Worm (Caenorhabditis elegans) whole organism, L4 larva: ENCODE data around the gene acc-2.
A peak's percentile ranks its signal among the peaks of the same experiment; 100 is the strongest.

Source experiments
- F10B5.3 ChIP-seq: sonication (generic microtip); optimal IDR thresholded peaks from 2 replicates; lab custom pipeline; 2016; ENCODE audit warnings: mild to moderate bottlenecking, missing genetic modification characterization, missing compliant biosample characterization
- T20F7.1 ChIP-seq: fragments of 200-800 bp; sonication (Bioruptor generic); optimal IDR thresholded peaks from 2 replicates; lab custom pipeline; 2018; ENCODE audit warnings: mild to moderate bottlenecking, missing genetic modification characterization, missing compliant biosample characterization
- Y48G9A.11 ChIP-seq: fragments of 200-800 bp; sonication (Bioruptor generic); IDR thresholded peaks from 2 replicates; pipeline ENCODE4 v1.3.6; 2022; ENCODE audit warnings: missing genetic modification reagents, missing genetic modification characterization, missing compliant biosample characterization
- aha-1 ChIP-seq: fragments of 150-350 bp; peaks from one replicate; lab custom pipeline; 2014; ENCODE audit warnings: missing biosample characterization, missing genetic modification characterization
- attf-4 ChIP-seq: sonication (generic microtip); optimal IDR thresholded peaks from 3 replicates; lab custom pipeline; 2017; ENCODE audit warnings: missing biosample characterization, missing genetic modification characterization
- ceh-20 ChIP-seq: fragments of 200-800 bp; sonication (Bioruptor generic); IDR thresholded peaks from 2 replicates; pipeline ENCODE4 v1.3.6; 2022; ENCODE audit warnings: missing genetic modification reagents, missing genetic modification characterization, missing compliant biosample characterization
- ceh-32 ChIP-seq: sonication (generic microtip); optimal IDR thresholded peaks from 2 replicates; lab custom pipeline; 2016; ENCODE audit warnings: mild to moderate bottlenecking, missing genetic modification characterization, missing compliant biosample characterization; ENCODE audit not compliant: poor library complexity
- ceh-62 ChIP-seq: sonication (generic microtip); optimal IDR thresholded peaks from 2 replicates; lab custom pipeline; 2017; ENCODE audit warnings: missing biosample characterization, missing genetic modification characterization
- cey-2 ChIP-seq: sonication (generic microtip); optimal IDR thresholded peaks from 3 replicates; lab custom pipeline; 2017; ENCODE audit warnings: missing genetic modification characterization, mild to moderate bottlenecking, missing compliant biosample characterization, antibody characterized with exemption, borderline replicate concordance; ENCODE audit not compliant: insufficient read depth
- daf-16 ChIP-seq, 3 experiments: sonication (generic microtip); optimal IDR thresholded peaks; 2 replicates each; lab custom pipeline; 2016 to 2017; ENCODE audit warnings: missing genetic modification characterization in 3 of 3, missing genetic modification reagents in 3 of 3, mild to moderate bottlenecking in 2 of 3, missing compliant biosample characterization in 2 of 3, missing biosample characterization in 1 of 3, moderate library complexity in 1 of 3
- daf-19 ChIP-seq: fragments of 200-800 bp; sonication (Bioruptor generic); conservative IDR thresholded peaks from 2 replicates; pipeline ENCODE4 v1.3.6; 2022; ENCODE audit warnings: missing genetic modification characterization, missing compliant biosample characterization
- daf-8 ChIP-seq: fragments of 200-800 bp; sonication (Bioruptor generic); IDR thresholded peaks from 2 replicates; pipeline ENCODE4 v1.3.6; 2022; ENCODE audit warnings: missing genetic modification characterization, missing compliant biosample characterization
- dmd-6 ChIP-seq: fragments of 200-800 bp; sonication (Bioruptor generic); IDR thresholded peaks from 2 replicates; pipeline ENCODE4 v1.3.6; 2022; ENCODE audit warnings: missing genetic modification reagents, missing genetic modification characterization, missing compliant biosample characterization
- duxl-1 ChIP-seq: sonication (generic microtip); optimal IDR thresholded peaks from 2 replicates; lab custom pipeline; 2016; ENCODE audit warnings: mild to moderate bottlenecking, missing genetic modification characterization, moderate library complexity, missing compliant biosample characterization; ENCODE audit not compliant: poor library complexity
- fkh-10 ChIP-seq: fragments of 150-350 bp; optimal IDR thresholded peaks from 2 replicates; lab custom pipeline; 2014; ENCODE audit warnings: missing biosample characterization, missing genetic modification reagents, missing genetic modification characterization
- lin-29 ChIP-seq: fragments of 200-800 bp; sonication (Bioruptor generic); IDR thresholded peaks from 2 replicates; pipeline ENCODE4 v1.3.6; 2022; ENCODE audit warnings: missing genetic modification reagents, missing genetic modification characterization, missing compliant biosample characterization
- madf-5 ChIP-seq, 2 experiments: fragments of 200-800 bp; sonication (Bioruptor generic); IDR thresholded peaks; 2 replicates each; pipeline ENCODE4 v1.3.6; 2022; ENCODE audit warnings: missing compliant biosample characterization in 2 of 2, missing genetic modification characterization in 2 of 2
- madf-9 ChIP-seq: fragments of 200-800 bp; sonication (Bioruptor generic); conservative IDR thresholded peaks from 2 replicates; pipeline ENCODE4 v1.3.6; 2022; ENCODE audit warnings: missing genetic modification reagents, missing genetic modification characterization, missing compliant biosample characterization
- mdl-1 ChIP-seq, 2 experiments: fragments of 150-350 bp in 1 of 2; sonication (generic microtip) in 1 of 2; optimal IDR thresholded peaks; 2 replicates each; lab custom pipeline; 2014 to 2017; ENCODE audit warnings: missing biosample characterization in 2 of 2, missing genetic modification characterization in 2 of 2
- mep-1 ChIP-seq: fragments of 150-350 bp; sonication (generic microtip); optimal IDR thresholded peaks from 3 replicates; lab custom pipeline; 2014; ENCODE audit warnings: missing biosample characterization, missing genetic modification characterization
- mxl-3 ChIP-seq: fragments of 200-800 bp; sonication (Bioruptor generic); optimal IDR thresholded peaks from 2 replicates; lab custom pipeline; 2018; ENCODE audit warnings: mild to moderate bottlenecking, missing genetic modification characterization, missing compliant biosample characterization
- nhr-10 ChIP-seq: fragments of 150-350 bp; optimal IDR thresholded peaks from 2 replicates; lab custom pipeline; 2014; ENCODE audit warnings: missing biosample characterization, missing genetic modification characterization
- nhr-237 ChIP-seq: sonication (generic microtip); optimal IDR thresholded peaks from 2 replicates; lab custom pipeline; 2017; ENCODE audit warnings: missing biosample characterization, missing genetic modification characterization
- nhr-25 ChIP-seq: sonication (generic microtip); optimal IDR thresholded peaks from 2 replicates; lab custom pipeline; 2017; ENCODE audit warnings: missing genetic modification characterization, mild to moderate bottlenecking, missing compliant biosample characterization, antibody characterized with exemption, moderate library complexity, borderline replicate concordance; ENCODE audit not compliant: insufficient read depth
- nhr-6 ChIP-seq: fragments of 150-350 bp; optimal IDR thresholded peaks from 2 replicates; lab custom pipeline; 2014; ENCODE audit warnings: missing biosample characterization, missing genetic modification characterization
- nhr-77 ChIP-seq: fragments of 150-350 bp; optimal IDR thresholded peaks from 2 replicates; lab custom pipeline; 2014; ENCODE audit warnings: missing biosample characterization, missing genetic modification characterization
- pha-4 ChIP-seq, 2 experiments: fragments of 150-350 bp in 1 of 2; fragments of 200-800 bp in 1 of 2; sonication (Bioruptor generic) in 1 of 2; IDR thresholded peaks in 1 of 2; optimal IDR thresholded peaks in 1 of 2; 2 replicates each; pipeline versions ENCODE4 v1.3.6 to Lab custom; 2014 to 2022; ENCODE audit warnings: missing genetic modification characterization in 2 of 2, missing genetic modification reagents in 2 of 2, missing biosample characterization in 1 of 2, missing compliant biosample characterization in 1 of 2
- saeg-2 ChIP-seq: fragments of 200-800 bp; sonication (Bioruptor generic); IDR thresholded peaks from 2 replicates; pipeline ENCODE4 v1.3.6; 2022; ENCODE audit warnings: missing genetic modification reagents, missing genetic modification characterization, missing compliant biosample characterization
- set-16 ChIP-seq: fragments of 200-800 bp; sonication (Bioruptor generic); IDR thresholded peaks from 2 replicates; pipeline ENCODE4 v1.3.6; 2022; ENCODE audit warnings: missing genetic modification reagents, missing genetic modification characterization, missing compliant biosample characterization
- skn-1 ChIP-seq: fragments of 150-350 bp; optimal IDR thresholded peaks from 2 replicates; lab custom pipeline; 2014; ENCODE audit warnings: missing biosample characterization, missing genetic modification characterization
- spr-3 ChIP-seq: fragments of 200-800 bp; sonication (Bioruptor generic); optimal IDR thresholded peaks from 2 replicates; lab custom pipeline; 2018; ENCODE audit warnings: mild to moderate bottlenecking, missing genetic modification characterization, missing compliant biosample characterization
- unc-62 ChIP-seq, 3 experiments: fragments of 150-350 bp in 1 of 3; sonication (generic microtip); optimal IDR thresholded peaks in 2 of 3; peaks in 1 of 3; 1 replicate in 1 of 3; 2 replicates in 2 of 3; lab custom pipeline; 2014 to 2017; ENCODE audit warnings: missing biosample characterization in 3 of 3, missing genetic modification characterization in 3 of 3, missing genetic modification reagents in 3 of 3, missing genotype in 1 of 3
- zfp-2 ChIP-seq: sonication (generic microtip); optimal IDR thresholded peaks from 2 replicates; lab custom pipeline; 2016; ENCODE audit warnings: mild to moderate bottlenecking, missing genetic modification characterization, missing compliant biosample characterization
- zip-11 ChIP-seq: fragments of 200-800 bp; sonication (Bioruptor generic); IDR thresholded peaks from 2 replicates; pipeline ENCODE4 v1.3.6; 2022; ENCODE audit warnings: missing genetic modification characterization, missing compliant biosample characterization
- zip-2 ChIP-seq: fragments of 150-350 bp; optimal IDR thresholded peaks from 2 replicates; lab custom pipeline; 2014; ENCODE audit warnings: missing biosample characterization, missing genetic modification characterization

The acc-2 gene

DNA sequence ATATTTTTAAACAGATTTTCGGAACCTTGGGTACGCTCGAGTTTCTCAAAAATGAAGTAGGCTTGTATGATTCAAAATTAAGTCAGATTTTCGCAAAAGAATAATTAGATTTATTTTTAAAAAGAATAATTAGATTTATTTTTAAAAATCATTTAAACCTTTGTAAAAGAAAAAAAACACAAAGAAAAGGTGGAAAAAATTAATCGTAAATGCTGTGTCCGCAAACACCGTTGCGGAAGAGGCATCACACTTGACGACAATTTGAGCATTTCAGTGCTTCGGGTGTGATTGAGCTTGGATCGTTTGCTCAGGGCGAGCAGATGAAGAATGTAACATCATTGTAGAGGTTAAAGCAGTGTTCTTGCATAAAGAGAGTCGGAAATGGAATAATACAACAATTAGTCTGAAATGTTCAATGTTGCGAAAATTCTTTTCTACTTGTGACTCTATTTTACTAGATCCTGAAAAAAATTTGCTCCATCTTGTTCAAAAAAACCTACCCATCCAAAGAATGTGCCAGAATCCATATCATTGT lies 4.7 kb downstream of the acc-2 start:
- peak in 1 of 2 experiments; percentile 72 for TF ChIP-seq unc-62 (GFP tag; optimal IDR thresholded peaks at IDR 0.05 in 1 of 2; lab: Kevin White, UChicago)
- no peak for TF ChIP-seq unc-62 (tag; optimal IDR thresholded peaks at IDR 0.05; lab: Kevin White, UChicago)
- TF ChIP-seq skn-1 (tag; lab: Kevin White, UChicago) = no peak
- TF ChIP-seq nhr-77 (tag; lab: Kevin White, UChicago) = no peak
- no peak for TF ChIP-seq F10B5.3 (tag; lab: Kevin White, UChicago)
- TF ChIP-seq pha-4 (GFP tag; IDR thresholded peaks at IDR 0.05; lab: Robert Waterston, UW) = no peak
- TF ChIP-seq pha-4 (tag; optimal IDR thresholded peaks at IDR 0.05; lab: Kevin White, UChicago) = no peak
- TF ChIP-seq madf-9 (GFP tag; lab: Robert Waterston, UW) = no peak

DNA sequence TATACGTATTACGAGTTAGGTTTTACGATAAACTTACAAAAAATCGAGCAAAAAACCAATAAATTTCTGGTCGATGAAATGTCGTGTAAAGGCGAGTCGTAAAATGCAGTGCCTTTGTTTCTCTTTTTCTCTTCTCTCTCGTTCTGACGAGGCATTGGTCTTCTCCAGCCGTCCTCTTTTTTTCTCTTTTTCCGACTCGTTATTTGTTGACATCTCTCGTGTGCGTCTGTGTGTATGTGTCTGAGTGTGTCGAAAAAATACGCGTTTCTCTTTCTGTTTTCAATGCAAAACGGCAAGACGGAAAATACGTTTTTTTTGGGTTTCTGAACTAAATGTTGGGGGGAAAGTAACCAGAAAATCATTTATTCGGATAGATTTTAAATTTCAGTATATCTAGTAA lies 16.0 kb downstream of the acc-2 start, which contains the start of gene C53D6.6:
C53D6.6 (minus strand) TSS at position 118 of the 400 bp plus-strand sequence.
- no peak for TF ChIP-seq nhr-10 (tag; lab: Kevin White, UChicago)
- TF ChIP-seq duxl-1 (tag; lab: Kevin White, UChicago) = no peak
- no peak for TF ChIP-seq nhr-6 (tag; lab: Kevin White, UChicago)
- TF ChIP-seq aha-1 (tag; lab: Kevin White, UChicago) = peak; percentile 26
- peak in 1 of 2 experiments; percentile 6 for TF ChIP-seq unc-62 (GFP tag; optimal IDR thresholded peaks at IDR 0.05 in 1 of 2; lab: Kevin White, UChicago)
- no peak for TF ChIP-seq unc-62 (tag; optimal IDR thresholded peaks at IDR 0.05; lab: Kevin White, UChicago)
- no peak for TF ChIP-seq zip-11
- TF ChIP-seq mdl-1 (tag; optimal IDR thresholded peaks at IDR 0.05; lab: Kevin White, UChicago) = no peak
- no peak for TF ChIP-seq pha-4 (GFP tag; IDR thresholded peaks at IDR 0.05; lab: Robert Waterston, UW)
- peak; percentile 4 for TF ChIP-seq pha-4 (tag; optimal IDR thresholded peaks at IDR 0.05; lab: Kevin White, UChicago)
- no peak for TF ChIP-seq daf-16 (GFP tag; optimal IDR thresholded peaks at IDR 0.05; lab: Kevin White, UChicago)
- TF ChIP-seq daf-16 (tag; optimal IDR thresholded peaks at IDR 0.05; lab: Kevin White, UChicago) = peak; percentile 68

ce11 chrIV:9034340-9034739 lies 17.8 kb downstream of the acc-2 start, which contains the start of gene C53D6.10:
C53D6.10 (minus strand) TSS chrIV:9034440.
- TF ChIP-seq madf-9 (GFP tag; lab: Robert Waterston, UW) = no peak
- no peak for TF ChIP-seq mep-1 (tag; lab: Kevin White, UChicago)
- TF ChIP-seq T20F7.1 (GFP tag; lab: Kevin White, UChicago) = no peak
- TF ChIP-seq cey-2 (tag; lab: Kevin White, UChicago) = no peak
- TF ChIP-seq ceh-62 (tag; lab: Kevin White, UChicago) = no peak
- TF ChIP-seq daf-8 = no peak
- TF ChIP-seq aha-1 (tag; lab: Kevin White, UChicago) = no peak
- no peak for TF ChIP-seq saeg-2 (GFP tag; lab: Robert Waterston, UW)
- TF ChIP-seq ceh-32 (tag; lab: Kevin White, UChicago) = no peak
- TF ChIP-seq mxl-3 = no peak
- TF ChIP-seq F10B5.3 (tag; lab: Kevin White, UChicago) = no peak
- TF ChIP-seq lin-29 = no peak
- no peak for TF ChIP-seq attf-4
- TF ChIP-seq dmd-6 = no peak
- no peak for TF ChIP-seq daf-19 (GFP tag; lab: Robert Waterston, UW)
- no peak for TF ChIP-seq duxl-1 (tag; lab: Kevin White, UChicago)

DNA sequence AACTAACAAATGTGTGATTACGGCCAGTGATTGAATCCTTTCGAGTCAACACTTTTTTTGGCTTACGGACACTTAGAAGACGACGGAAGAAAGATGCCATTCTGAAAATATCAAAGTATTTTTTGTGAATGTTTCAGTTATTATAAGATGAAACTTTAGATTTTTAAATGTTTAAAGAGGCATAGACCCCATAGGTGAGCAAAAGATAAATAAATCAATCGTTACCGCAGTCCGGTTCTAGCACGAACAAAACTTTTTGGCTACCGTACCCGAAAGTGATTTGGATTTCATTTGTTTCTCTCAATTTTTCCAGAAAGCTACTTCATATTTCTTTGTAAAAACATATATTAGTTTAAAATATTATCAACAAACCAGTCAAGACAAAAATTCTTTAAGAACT lies 20.5 kb downstream of the acc-2 start, which contains the start of gene C53D6.7:
C53D6.7 (minus strand) TSS at position 101 of the 400 bp plus-strand sequence.
- TF ChIP-seq nhr-237 (tag; lab: Kevin White, UChicago) (no peak), mdl-1 (tag; optimal IDR thresholded peaks at IDR 0.05; lab: Kevin White, UChicago) (no peak), zip-2 (no peak), set-16 (GFP tag; lab: Robert Waterston, UW) (no peak), nhr-25 (tag; lab: Kevin White, UChicago) (no peak), fkh-10 (no peak), ceh-20 (GFP tag; lab: Robert Waterston, UW) (no peak), spr-3 (GFP tag; lab: Kevin White, UChicago) (no peak), pha-4 (GFP tag; IDR thresholded peaks at IDR 0.05; lab: Robert Waterston, UW) (no peak), pha-4 (tag; optimal IDR thresholded peaks at IDR 0.05; lab: Kevin White, UChicago) (no peak), madf-5 (GFP tag; IDR thresholded peaks at IDR 0.05; lab: Robert Waterston, UW) (no peak), zfp-2 (no peak), madf-9 (GFP tag; lab: Robert Waterston, UW) (no peak), aha-1 (tag; lab: Kevin White, UChicago) (no peak), Y48G9A.11 (no peak), ceh-62 (tag; lab: Kevin White, UChicago) (no peak), duxl-1 (tag; lab: Kevin White, UChicago) (no peak), mep-1 (tag; lab: Kevin White, UChicago) (no peak)
- TF ChIP-seq, all 104 proteins: peak for 0
